Fruit fly (Drosophila melanogaster) whole organism, adult: ENCODE measurements around the gene CG4115.

Source experiments
- CG12768 ChIP-seq: fragments of 200-800 bp; sonication (Bioruptor generic); optimal IDR thresholded peaks from 2 replicates; lab custom pipeline; 2017; ENCODE audit warnings: missing biosample characterization, missing genetic modification characterization, mild to moderate bottlenecking, moderate library complexity, missing genetic modification reagents
- CG14711 ChIP-seq: fragments of 200-800 bp; sonication (Bioruptor generic); optimal IDR thresholded peaks from 2 replicates; lab custom pipeline; 2018; ENCODE audit warnings: missing biosample characterization, mild to moderate bottlenecking, missing genetic modification characterization, moderate library complexity
- CG33017 ChIP-seq: fragments of 200-800 bp; sonication (Bioruptor generic); optimal IDR thresholded peaks from 2 replicates; lab custom pipeline; 2018; ENCODE audit warnings: missing biosample characterization, mild to moderate bottlenecking, missing genetic modification characterization, moderate library complexity
- Crg-1 ChIP-seq: fragments of 200-800 bp; sonication (Bioruptor generic); optimal IDR thresholded peaks from 2 replicates; lab custom pipeline; 2016; ENCODE audit warnings: missing biosample characterization, missing genetic modification characterization

- TF ChIP-seq CG33017 (no peak), CG14711 (no peak), CG12768 (GFP tag; lab: Kevin White, UChicago) (no peak), Crg-1 (no peak)
Measured at dm6 chr3R:12352003-12352402, 7.8 kb upstream of the CG4115 start, which contains the start of gene CG10041.
